Fruit fly (Drosophila melanogaster): ENCODE data around the gene CG12012.
A peak's percentile ranks its signal among the peaks of the same experiment; 100 is the strongest.

Gene CG12012

DNA sequence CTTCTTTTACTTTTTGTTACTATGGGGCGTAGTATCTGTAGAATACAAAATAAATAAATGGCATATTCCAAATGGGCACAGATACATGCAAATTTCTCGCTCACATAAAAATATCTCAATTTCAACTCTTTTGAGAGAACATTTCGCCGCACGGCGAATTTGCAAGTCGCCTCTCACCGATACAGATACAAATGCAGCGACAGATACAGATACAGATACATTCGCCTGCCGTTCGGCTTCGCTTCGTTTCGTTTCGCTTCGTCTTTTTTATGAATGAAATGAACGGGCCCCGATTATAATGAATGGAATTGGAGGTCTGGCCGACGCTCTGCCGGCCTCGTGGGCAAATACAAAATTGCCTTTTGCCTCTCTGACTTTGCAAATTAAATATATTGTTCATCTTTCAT is 43.7 kb downstream of the CG12012 start:
- TF ChIP-seq dl (GFP tag; optimal IDR thresholded peaks at IDR 0.05; ENCODE audit: insufficient read depth in 1 of 2, partially characterized antibody in 2 of 2) (peak in 1 of 2 experiments; percentile 63), CrebA (GFP tag; optimal IDR thresholded peaks at IDR 0.05; ENCODE audit: borderline replicate concordance) (peak; percentile 71), foxo (GFP tag; optimal IDR thresholded peaks at IDR 0.05) (peak in 1 of 2 experiments; percentile 38), Hr78 (GFP tag; optimal IDR thresholded peaks at IDR 0.05) (no peak), CG32264 (GFP tag; optimal IDR thresholded peaks at IDR 0.05) (peak; percentile 15), OdsH (GFP tag; optimal IDR thresholded peaks at IDR 0.05) (peak; percentile 48), Hr83 (GFP tag; optimal IDR thresholded peaks at IDR 0.05; ENCODE audit: poor library complexity, severe bottlenecking) (peak; percentile 56), ey (GFP tag; optimal IDR thresholded peaks at IDR 0.05) (no peak), Rel (GFP tag; optimal IDR thresholded peaks at IDR 0.05) (peak; percentile 70), Rel (tag; optimal IDR thresholded peaks at IDR 0.05) (peak; percentile 29), Abd-B (GFP tag; optimal IDR thresholded peaks at IDR 0.05) (no peak), Jra (GFP tag; optimal IDR thresholded peaks at IDR 0.05) (no peak), N (GFP tag; optimal IDR thresholded peaks at IDR 0.05) (peak; percentile 37), br (GFP tag; optimal IDR thresholded peaks at IDR 0.05) (no peak), Dif (GFP tag; optimal IDR thresholded peaks at IDR 0.05; ENCODE audit: partially characterized antibody) (peak; percentile 39), sage (GFP tag; optimal IDR thresholded peaks at IDR 0.05) (peak; percentile 51), Vsx2 (GFP tag; optimal IDR thresholded peaks at IDR 0.05; ENCODE audit: partially characterized antibody) (no peak), brk (GFP tag; optimal IDR thresholded peaks at IDR 0.05) (peak; percentile 62), h (GFP tag; optimal IDR thresholded peaks at IDR 0.05) (peak; percentile 15)

DNA sequence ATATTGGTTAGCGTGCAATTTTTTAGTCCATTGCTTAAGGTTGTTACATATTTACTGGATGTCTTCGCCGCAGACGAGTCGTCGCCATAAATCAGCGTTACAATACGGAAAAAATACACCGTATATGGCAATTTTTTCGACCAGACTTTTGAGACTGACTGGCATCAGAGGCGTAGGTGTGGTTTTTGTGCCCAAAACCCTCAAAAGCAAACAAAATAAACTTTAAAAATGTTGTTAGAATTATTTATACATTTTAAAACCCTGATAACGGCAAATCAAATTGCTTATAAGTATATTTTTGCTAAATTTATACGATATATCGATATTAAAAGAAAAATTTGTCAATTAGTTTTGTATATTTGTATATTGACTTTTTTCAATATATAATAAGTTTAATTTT is 44.1 kb downstream of the CG12012 start:
- no peak for TF ChIP-seq usp (GFP tag; optimal IDR thresholded peaks at IDR 0.05)
- no peak for TF ChIP-seq Mio (GFP tag; optimal IDR thresholded peaks at IDR 0.05)
- no peak for TF ChIP-seq h (GFP tag; optimal IDR thresholded peaks at IDR 0.05)
- TF ChIP-seq dmrt93B (GFP tag; optimal IDR thresholded peaks at IDR 0.05): no peak
- no peak for TF ChIP-seq Dif (GFP tag; optimal IDR thresholded peaks at IDR 0.05; ENCODE audit: partially characterized antibody)
- no peak for TF ChIP-seq dsf (GFP tag; optimal IDR thresholded peaks at IDR 0.05; ENCODE audit: borderline replicate concordance)
- no peak for TF ChIP-seq GATAd (GFP tag; optimal IDR thresholded peaks at IDR 0.05)
- no peak for TF ChIP-seq pan (optimal IDR thresholded peaks at IDR 0.05)
- no peak for TF ChIP-seq N (GFP tag; optimal IDR thresholded peaks at IDR 0.05)
- TF ChIP-seq OdsH (GFP tag; optimal IDR thresholded peaks at IDR 0.05): no peak
- no peak for TF ChIP-seq dl (GFP tag; optimal IDR thresholded peaks at IDR 0.05; ENCODE audit: insufficient read depth in 1 of 2, partially characterized antibody in 2 of 2)
- TF ChIP-seq Hr78 (GFP tag; optimal IDR thresholded peaks at IDR 0.05): no peak
- no peak for TF ChIP-seq Rel (GFP tag; optimal IDR thresholded peaks at IDR 0.05)
- no peak for TF ChIP-seq Rel (tag; optimal IDR thresholded peaks at IDR 0.05)
- no peak for TF ChIP-seq br (GFP tag; optimal IDR thresholded peaks at IDR 0.05)
- no peak for TF ChIP-seq fru (GFP tag; optimal IDR thresholded peaks at IDR 0.05)
- TF ChIP-seq tai (GFP tag; optimal IDR thresholded peaks at IDR 0.05): no peak
- TF ChIP-seq sage (GFP tag; optimal IDR thresholded peaks at IDR 0.05): no peak

DNA sequence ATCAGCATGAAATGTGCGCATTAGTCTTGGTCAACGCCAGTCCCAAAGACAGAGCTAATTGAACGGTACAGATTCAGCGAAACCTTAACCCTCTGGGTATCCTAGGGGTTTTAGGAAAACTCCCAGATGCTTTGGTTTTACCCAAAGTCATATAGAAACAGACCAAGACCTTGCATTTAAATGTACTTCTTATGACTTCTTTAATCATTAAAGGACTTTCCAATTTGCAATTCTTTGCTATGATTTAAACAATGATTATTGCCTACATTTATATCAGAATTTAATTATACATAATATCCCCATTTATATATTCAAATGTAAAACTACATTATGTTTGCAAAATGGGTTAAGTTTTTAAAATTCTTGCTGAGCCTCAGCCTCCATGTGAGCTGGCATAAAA is 46.4 kb downstream of the CG12012 start:
- TF ChIP-seq dsf (GFP tag; optimal IDR thresholded peaks at IDR 0.05; ENCODE audit: borderline replicate concordance): no peak
- TF ChIP-seq brk (GFP tag; optimal IDR thresholded peaks at IDR 0.05): peak; percentile 33
- no peak for TF ChIP-seq Rel (GFP tag; optimal IDR thresholded peaks at IDR 0.05)
- TF ChIP-seq Rel (tag; optimal IDR thresholded peaks at IDR 0.05): no peak
- peak; percentile 37 for TF ChIP-seq dmrt93B (GFP tag; optimal IDR thresholded peaks at IDR 0.05)
- no peak for TF ChIP-seq sv (GFP tag; optimal IDR thresholded peaks at IDR 0.05)
- TF ChIP-seq pan (optimal IDR thresholded peaks at IDR 0.05): no peak
- no peak for TF ChIP-seq CrebA (GFP tag; optimal IDR thresholded peaks at IDR 0.05; ENCODE audit: borderline replicate concordance)
- no peak for TF ChIP-seq tai (GFP tag; optimal IDR thresholded peaks at IDR 0.05)
- TF ChIP-seq psq (GFP tag; optimal IDR thresholded peaks at IDR 0.05): peak; percentile 26
- no peak for TF ChIP-seq dl (GFP tag; optimal IDR thresholded peaks at IDR 0.05; ENCODE audit: insufficient read depth in 1 of 2, partially characterized antibody in 2 of 2)
- no peak for TF ChIP-seq Myc (optimal IDR thresholded peaks at IDR 0.05)
- peak; percentile 18 for TF ChIP-seq Jra (GFP tag; optimal IDR thresholded peaks at IDR 0.05)
- TF ChIP-seq GATAd (GFP tag; optimal IDR thresholded peaks at IDR 0.05): no peak
- peak; percentile 72 for TF ChIP-seq br (GFP tag; optimal IDR thresholded peaks at IDR 0.05)
- TF ChIP-seq Dfd (GFP tag; optimal IDR thresholded peaks at IDR 0.05): no peak
- TF ChIP-seq Dif (GFP tag; optimal IDR thresholded peaks at IDR 0.05; ENCODE audit: partially characterized antibody): no peak
- TF ChIP-seq jim (GFP tag; optimal IDR thresholded peaks at IDR 0.05): no peak
- TF ChIP-seq Sp1 (GFP tag; optimal IDR thresholded peaks at IDR 0.05): peak; percentile 73
- TF ChIP-seq N (GFP tag; optimal IDR thresholded peaks at IDR 0.05): no peak
- peak; percentile 61 for TF ChIP-seq fru (GFP tag; optimal IDR thresholded peaks at IDR 0.05)
- TF ChIP-seq lola (GFP tag; optimal IDR thresholded peaks at IDR 0.05): no peak
- no peak for TF ChIP-seq Hr78 (GFP tag; optimal IDR thresholded peaks at IDR 0.05)
- no peak for TF ChIP-seq CG32264 (GFP tag; optimal IDR thresholded peaks at IDR 0.05)
- no peak for TF ChIP-seq Hnf4 (GFP tag; optimal IDR thresholded peaks at IDR 0.05)
- peak; percentile 72 for TF ChIP-seq HLH106 (tag; optimal IDR thresholded peaks at IDR 0.05)
- no peak for TF ChIP-seq Abd-B (GFP tag; optimal IDR thresholded peaks at IDR 0.05)
- TF ChIP-seq Vsx2 (GFP tag; optimal IDR thresholded peaks at IDR 0.05; ENCODE audit: partially characterized antibody): no peak
- TF ChIP-seq woc (GFP tag; optimal IDR thresholded peaks at IDR 0.05): peak; percentile 56
- no peak for TF ChIP-seq usp (GFP tag; optimal IDR thresholded peaks at IDR 0.05)
- no peak for TF ChIP-seq Mio (GFP tag; optimal IDR thresholded peaks at IDR 0.05)
- TF ChIP-seq CG9705 (GFP tag; optimal IDR thresholded peaks at IDR 0.05): no peak
- TF ChIP-seq foxo (GFP tag; optimal IDR thresholded peaks at IDR 0.05): peak in 1 of 2 experiments; percentile 69
- peak; percentile 65 for TF ChIP-seq h (GFP tag; optimal IDR thresholded peaks at IDR 0.05)
- no peak for TF ChIP-seq sage (GFP tag; optimal IDR thresholded peaks at IDR 0.05)
- peak; percentile 16 for TF ChIP-seq ey (GFP tag; optimal IDR thresholded peaks at IDR 0.05)
- peak; percentile 55 for TF ChIP-seq rgr (GFP tag; optimal IDR thresholded peaks at IDR 0.05)
- peak; percentile 69 for TF ChIP-seq OdsH (GFP tag; optimal IDR thresholded peaks at IDR 0.05)
- TF ChIP-seq Hr83 (GFP tag; optimal IDR thresholded peaks at IDR 0.05; ENCODE audit: poor library complexity, severe bottlenecking): no peak
